Fruit fly (Drosophila melanogaster): ENCODE measurements around the gene CG44002.
"Not testable (repeated sequence)": the region's sequence is repeated elsewhere in the genome, so short reads cannot be mapped to it uniquely, and the experiment has no call there.

DNA sequence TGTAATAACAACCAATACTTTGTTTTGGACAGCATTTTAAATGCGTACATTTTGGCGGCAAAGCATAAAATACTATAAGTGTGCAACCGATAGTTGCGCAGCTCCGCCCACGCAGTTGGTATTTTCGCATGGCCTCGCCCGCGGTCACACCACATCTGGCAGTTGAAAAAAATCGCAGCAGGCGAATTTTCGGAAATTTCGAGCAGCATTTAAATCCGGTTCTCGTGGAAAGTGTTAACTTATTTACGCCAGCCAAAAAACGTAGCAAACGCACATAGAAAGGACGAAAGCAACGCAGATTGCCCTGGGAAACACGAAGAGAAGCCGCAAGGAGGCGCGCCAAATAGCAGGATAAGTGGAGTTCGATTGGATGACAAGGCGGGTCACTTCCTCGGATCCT is 7.4 kb downstream of the CG44002 start, which contains the start of gene Hydr2:
- TF ChIP-seq Mio (GFP tag; optimal IDR thresholded peaks at IDR 0.05); Myc (optimal IDR thresholded peaks at IDR 0.05); HLH106 (tag; optimal IDR thresholded peaks at IDR 0.05); Dif (GFP tag; optimal IDR thresholded peaks at IDR 0.05; ENCODE audit: partially characterized antibody); dmrt93B (GFP tag; optimal IDR thresholded peaks at IDR 0.05); Hr78 (GFP tag; optimal IDR thresholded peaks at IDR 0.05); psq (GFP tag; optimal IDR thresholded peaks at IDR 0.05); brk (GFP tag; optimal IDR thresholded peaks at IDR 0.05); usp (GFP tag; optimal IDR thresholded peaks at IDR 0.05); h (GFP tag; optimal IDR thresholded peaks at IDR 0.05); br (GFP tag; optimal IDR thresholded peaks at IDR 0.05); foxo (GFP tag; optimal IDR thresholded peaks at IDR 0.05); dl (GFP tag; optimal IDR thresholded peaks at IDR 0.05; ENCODE audit: insufficient read depth in 1 of 2, partially characterized antibody in 2 of 2); N (GFP tag; optimal IDR thresholded peaks at IDR 0.05): not testable (repeated sequence)
